Worm (Caenorhabditis elegans) whole organism, late embryonic: ENCODE data around the gene C38C6.3.

Experiments used
- F13H6.1 ChIP-seq: sonication (generic microtip); optimal IDR thresholded peaks from 2 replicates; lab custom pipeline; 2016; ENCODE audit warnings: missing genetic modification characterization, missing compliant biosample characterization
- T23F11.4 ChIP-seq: fragments of 200-800 bp; sonication (Bioruptor generic); optimal IDR thresholded peaks from 2 replicates; lab custom pipeline; 2018; ENCODE audit warnings: mild to moderate bottlenecking, missing genetic modification characterization, missing compliant biosample characterization
- ceh-14 ChIP-seq: sonication (generic microtip); optimal IDR thresholded peaks from 2 replicates; lab custom pipeline; 2016; ENCODE audit warnings: missing genotype, missing genetic modification characterization, missing compliant biosample characterization
- ceh-18 ChIP-seq: sonication (generic microtip); optimal IDR thresholded peaks from 2 replicates; lab custom pipeline; 2016; ENCODE audit warnings: missing genetic modification characterization, missing compliant biosample characterization
- ceh-19 ChIP-seq: fragments of 200-800 bp; sonication (Bioruptor generic); optimal IDR thresholded peaks from 2 replicates; lab custom pipeline; 2018; ENCODE audit warnings: mild to moderate bottlenecking, missing genetic modification characterization, missing compliant biosample characterization
- ceh-22 ChIP-seq: sonication (generic microtip); optimal IDR thresholded peaks from 2 replicates; lab custom pipeline; 2017; ENCODE audit warnings: missing biosample characterization, missing genetic modification characterization
- ceh-24 ChIP-seq: sonication (generic microtip); optimal IDR thresholded peaks from 2 replicates; lab custom pipeline; 2016; ENCODE audit warnings: mild to moderate bottlenecking, missing genetic modification characterization, missing compliant biosample characterization
- ceh-30 ChIP-seq: fragments of 150-350 bp; optimal IDR thresholded peaks from 2 replicates; lab custom pipeline; 2014; ENCODE audit warnings: missing biosample characterization, missing genetic modification characterization
- ceh-34 ChIP-seq: sonication (generic microtip); optimal IDR thresholded peaks from 2 replicates; lab custom pipeline; 2016; ENCODE audit warnings: mild to moderate bottlenecking, missing genetic modification characterization, missing compliant biosample characterization
- ceh-48 ChIP-seq: sonication (generic microtip); optimal IDR thresholded peaks from 2 replicates; lab custom pipeline; 2016; ENCODE audit warnings: missing genetic modification characterization, inconsistent platforms, missing compliant biosample characterization
- ceh-9 ChIP-seq: sonication (generic microtip); optimal IDR thresholded peaks from 2 replicates; lab custom pipeline; 2016; ENCODE audit warnings: mild to moderate bottlenecking, missing genetic modification characterization, inconsistent platforms, missing compliant biosample characterization
- che-1 ChIP-seq: sonication (generic microtip); optimal IDR thresholded peaks from 2 replicates; lab custom pipeline; 2016; ENCODE audit warnings: mild to moderate bottlenecking, missing genetic modification characterization, missing compliant biosample characterization
- elt-4 ChIP-seq: sonication (generic microtip); optimal IDR thresholded peaks from 2 replicates; lab custom pipeline; 2016; ENCODE audit warnings: missing genetic modification characterization, missing compliant biosample characterization
- ets-4 ChIP-seq: sonication (generic microtip); optimal IDR thresholded peaks from 2 replicates; lab custom pipeline; 2016; ENCODE audit warnings: missing genetic modification characterization, missing compliant biosample characterization
- fax-1 ChIP-seq: sonication (generic microtip); optimal IDR thresholded peaks from 2 replicates; lab custom pipeline; 2016; ENCODE audit warnings: missing genotype, missing genetic modification characterization, missing compliant biosample characterization
- fkh-10 ChIP-seq: fragments of 150-350 bp; optimal IDR thresholded peaks from 2 replicates; lab custom pipeline; 2014; ENCODE audit warnings: missing biosample characterization, missing genetic modification reagents, missing genetic modification characterization
- gmeb-2 ChIP-seq: sonication (generic microtip); optimal IDR thresholded peaks from 2 replicates; lab custom pipeline; 2016; ENCODE audit warnings: missing genetic modification characterization, inconsistent platforms, missing compliant biosample characterization
- hlh-13 ChIP-seq: fragments of 200-800 bp; sonication (Bioruptor generic); optimal IDR thresholded peaks from 2 replicates; lab custom pipeline; 2018; ENCODE audit warnings: mild to moderate bottlenecking, missing genetic modification characterization, missing compliant biosample characterization
- hlh-8 ChIP-seq: sonication (generic microtip); optimal IDR thresholded peaks from 2 replicates; lab custom pipeline; 2016; ENCODE audit warnings: missing genotype, missing genetic modification characterization, missing compliant biosample characterization
- mec-3 ChIP-seq: sonication (generic microtip); optimal IDR thresholded peaks from 2 replicates; lab custom pipeline; 2016; ENCODE audit warnings: borderline replicate concordance, missing genetic modification characterization, missing compliant biosample characterization
- odd-2 ChIP-seq: sonication (generic microtip); optimal IDR thresholded peaks from 2 replicates; lab custom pipeline; 2017; ENCODE audit warnings: antibody characterized with exemption, mild to moderate bottlenecking, missing genetic modification characterization, missing compliant biosample characterization
- pag-3 ChIP-seq: sonication (generic microtip); optimal IDR thresholded peaks from 2 replicates; lab custom pipeline; 2016; ENCODE audit warnings: missing compliant biosample characterization, missing genetic modification characterization, borderline replicate concordance
- pat-9 ChIP-seq: fragments of 200-800 bp; sonication (Bioruptor generic); optimal IDR thresholded peaks from 2 replicates; lab custom pipeline; 2018; ENCODE audit warnings: mild to moderate bottlenecking, missing genetic modification characterization, moderate library complexity, missing compliant biosample characterization
- pha-4 ChIP-seq: fragments of 150-350 bp; optimal IDR thresholded peaks from 2 replicates; lab custom pipeline; 2018; ENCODE audit warnings: missing biosample characterization, missing genetic modification reagents, missing genetic modification characterization
- pqm-1 ChIP-seq: sonication (generic microtip); optimal IDR thresholded peaks from 2 replicates; lab custom pipeline; 2016; ENCODE audit warnings: missing genetic modification characterization, missing compliant biosample characterization
- pros-1 ChIP-seq: fragments of 150-350 bp; optimal IDR thresholded peaks from 2 replicates; lab custom pipeline; 2014; ENCODE audit warnings: missing biosample characterization, missing genetic modification reagents, missing genetic modification characterization
- rnt-1 ChIP-seq: sonication (generic microtip); optimal IDR thresholded peaks from 2 replicates; lab custom pipeline; 2016; ENCODE audit warnings: missing genetic modification characterization, missing compliant biosample characterization
- sox-2 ChIP-seq: fragments of 200-800 bp; sonication (Bioruptor generic); IDR thresholded peaks from 2 replicates; pipeline ENCODE4 v1.3.6; 2022; ENCODE audit warnings: missing genetic modification reagents, missing genetic modification characterization, missing compliant biosample characterization
- sox-4 ChIP-seq: sonication (generic microtip); optimal IDR thresholded peaks from 2 replicates; lab custom pipeline; 2017; ENCODE audit warnings: mild to moderate bottlenecking, missing genetic modification characterization, inconsistent platforms, missing compliant biosample characterization
- tbx-7 ChIP-seq: sonication (generic microtip); optimal IDR thresholded peaks from 2 replicates; lab custom pipeline; 2016; ENCODE audit warnings: missing genotype, missing genetic modification characterization, missing compliant biosample characterization
- unc-3 ChIP-seq, 2 experiments: fragments of 200-800 bp in 1 of 2; sonication (Bioruptor generic) in 1 of 2; sonication (generic microtip) in 1 of 2; conservative IDR thresholded peaks in 1 of 2; optimal IDR thresholded peaks in 1 of 2; 2 replicates each; pipeline versions ENCODE4 v1.3.6 to Lab custom; 2016 to 2022; ENCODE audit warnings: missing compliant biosample characterization in 2 of 2, missing genetic modification characterization in 2 of 2, missing genetic modification reagents in 1 of 2
- unc-55 ChIP-seq: sonication (generic microtip); optimal IDR thresholded peaks from 2 replicates; lab custom pipeline; 2017; ENCODE audit warnings: missing biosample characterization, missing genetic modification reagents, missing genetic modification characterization

C38C6.3 gene

ce11 chrII:14605479-14605878 is 27.4 kb upstream of the C38C6.3 start, which contains the start of gene F19H8.2:
F19H8.2 (minus strand) TSS chrII:14605869.
- TF ChIP-seq fax-1 (tag; lab: Kevin White, UChicago) (no peak), rnt-1 (no peak), elt-4 (tag; lab: Kevin White, UChicago) (no peak), ceh-24 (tag; lab: Kevin White, UChicago) (no peak), ceh-9 (tag; lab: Kevin White, UChicago) (no peak), che-1 (tag; lab: Kevin White, UChicago) (no peak), fkh-10 (GFP tag; lab: Kevin White, UChicago) (no peak), hlh-13 (GFP tag; lab: Kevin White, UChicago) (no peak), F13H6.1 (no peak), unc-55 (GFP tag; lab: Kevin White, UChicago) (no peak), tbx-7 (tag; lab: Kevin White, UChicago) (no peak), ceh-19 (GFP tag; lab: Kevin White, UChicago) (no peak), T23F11.4 (no peak), ceh-48 (tag; lab: Kevin White, UChicago) (no peak), sox-2 (GFP tag; lab: Robert Waterston, UW) (no peak), odd-2 (tag; lab: Kevin White, UChicago) (no peak)

- no peak for TF ChIP-seq mec-3 (tag; lab: Kevin White, UChicago)
- no peak for TF ChIP-seq ceh-14
- no peak for TF ChIP-seq ceh-18 (tag; lab: Kevin White, UChicago)
- TF ChIP-seq pat-9 = no peak
- TF ChIP-seq fkh-10 (GFP tag; lab: Kevin White, UChicago) = no peak
- no peak for TF ChIP-seq ceh-24 (tag; lab: Kevin White, UChicago)
- TF ChIP-seq pqm-1 (tag; lab: Kevin White, UChicago) = no peak
- no peak for TF ChIP-seq hlh-8 (tag; lab: Kevin White, UChicago)
- no peak for TF ChIP-seq ceh-30 (tag; lab: Kevin White, UChicago)
- TF ChIP-seq ceh-22 = no peak
- no peak for TF ChIP-seq ets-4 (tag; lab: Kevin White, UChicago)
- no peak for TF ChIP-seq pha-4 (tag; lab: Kevin White, UChicago)
Measured at ce11 chrII:14606172-14606571, 26.8 kb upstream of the C38C6.3 start, which contains the start of gene arl-3. arl-3 (plus strand) TSS chrII:14606472.

- no peak for TF ChIP-seq ceh-48 (tag; lab: Kevin White, UChicago)
Measured at ce11 chrII:14608508-14608907, 24.4 kb upstream of the C38C6.3 start.

ce11 chrII:14609297-14609937 is 23.5 kb upstream of the C38C6.3 start:
- TF ChIP-seq tbx-7 (tag; lab: Kevin White, UChicago) (no peak), pat-9 (no peak), ets-4 (tag; lab: Kevin White, UChicago) (no peak), pros-1 (no peak), mec-3 (tag; lab: Kevin White, UChicago) (no peak), gmeb-2 (no peak), sox-4 (tag; lab: Kevin White, UChicago) (no peak), pag-3 (tag; lab: Kevin White, UChicago) (no peak), ceh-34 (no peak), ceh-22 (no peak), unc-3 (GFP tag; conservative IDR thresholded peaks at IDR 0.05; lab: Robert Waterston, UW) (no peak), unc-3 (tag; optimal IDR thresholded peaks at IDR 0.05; lab: Kevin White, UChicago) (no peak)
